Fruit fly (Drosophila melanogaster): ENCODE measurements around the gene AP-1gamma.
A peak's percentile ranks its signal among the peaks of the same experiment; 100 is the strongest.

AP-1gamma gene

dm6 chrX:9082600-9082999 lies 25.9 kb upstream of the AP-1gamma start, which contains the start of gene APC4 (continued):
- TF ChIP-seq CG34422 (GFP tag; IDR thresholded peaks at IDR 0.05) (no peak), CG15601 (tag; optimal IDR thresholded peaks at IDR 0.05) (no peak), CG11085 (GFP tag; IDR thresholded peaks at IDR 0.05) (no peak), ken (GFP tag; IDR thresholded peaks at IDR 0.05) (no peak), CG13424 (tag; optimal IDR thresholded peaks at IDR 0.05) (peak; percentile 53), D19B (GFP tag; optimal IDR thresholded peaks at IDR 0.05) (no peak), al (GFP tag; IDR thresholded peaks at IDR 0.05) (no peak), tx (GFP tag; optimal IDR thresholded peaks at IDR 0.05) (no peak), zfh1 (GFP tag; IDR thresholded peaks at IDR 0.05) (no peak), MTF-1 (GFP tag; optimal IDR thresholded peaks at IDR 0.05; ENCODE audit: borderline replicate concordance) (no peak), bigmax (GFP tag; optimal IDR thresholded peaks at IDR 0.05) (no peak), D19A (tag; optimal IDR thresholded peaks at IDR 0.05) (no peak), Mrtf (GFP tag; IDR thresholded peaks at IDR 0.05) (no peak), CG17186 (GFP tag; optimal IDR thresholded peaks at IDR 0.05) (no peak), CG7372 (GFP tag; IDR thresholded peaks at IDR 0.05) (no peak), ash1 (GFP tag; optimal IDR thresholded peaks at IDR 0.05) (no peak), fd3F (GFP tag; optimal IDR thresholded peaks at IDR 0.05) (peak; percentile 0), B-H2 (GFP tag; optimal IDR thresholded peaks at IDR 0.05) (no peak), gsb (GFP tag; IDR thresholded peaks at IDR 0.05) (no peak), danr (GFP tag; IDR thresholded peaks at IDR 0.05) (no peak), vnd (GFP tag; IDR thresholded peaks at IDR 0.05; ENCODE audit: partially characterized antibody) (no peak), da (GFP tag; optimal IDR thresholded peaks at IDR 0.05) (no peak), CG10267 (tag; optimal IDR thresholded peaks at IDR 0.05) (peak; percentile 33), Dip2 (GFP tag; IDR thresholded peaks at IDR 0.05) (no peak), CG2202 (tag; optimal IDR thresholded peaks at IDR 0.05) (no peak), HmgD (GFP tag; optimal IDR thresholded peaks at IDR 0.05) (no peak), sd (tag; optimal IDR thresholded peaks at IDR 0.05) (no peak), CG12299 (tag; optimal IDR thresholded peaks at IDR 0.05) (no peak), Sox102F (GFP tag; optimal IDR thresholded peaks at IDR 0.05) (no peak), Usf (GFP tag; optimal IDR thresholded peaks at IDR 0.05) (no peak), NK7.1 (GFP tag; optimal IDR thresholded peaks at IDR 0.05) (no peak), Lhr (GFP tag; optimal IDR thresholded peaks at IDR 0.05) (no peak), Ssrp (tag; optimal IDR thresholded peaks at IDR 0.05) (peak; percentile 37), Doc2 (GFP tag; IDR thresholded peaks at IDR 0.05) (no peak), CG11456 (GFP tag; IDR thresholded peaks at IDR 0.05) (no peak), CG15011 (GFP tag; optimal IDR thresholded peaks at IDR 0.05) (no peak), CG6654 (GFP tag; optimal IDR thresholded peaks at IDR 0.05) (no peak), Hr51 (GFP tag; optimal IDR thresholded peaks at IDR 0.05) (peak in 1 of 2 experiments; percentile 41), gce (GFP tag; IDR thresholded peaks at IDR 0.05) (no peak), CG33557 (GFP tag; optimal IDR thresholded peaks at IDR 0.05) (peak; percentile 54), abd-A (tag; optimal IDR thresholded peaks at IDR 0.05) (no peak), bowl (GFP tag; IDR thresholded peaks at IDR 0.05) (no peak), CkIIα-i1 (GFP tag; IDR thresholded peaks at IDR 0.05) (no peak), CG3163 (GFP tag; optimal IDR thresholded peaks at IDR 0.05) (no peak), ci (GFP tag; IDR thresholded peaks at IDR 0.05) (no peak), Camta (GFP tag; optimal IDR thresholded peaks at IDR 0.05) (peak; percentile 30), ranshi (GFP tag; IDR thresholded peaks at IDR 0.05) (no peak), CG14441 (GFP tag; IDR thresholded peaks at IDR 0.05) (no peak), wek (GFP tag; optimal IDR thresholded peaks at IDR 0.05) (no peak), Deaf1 (tag; optimal IDR thresholded peaks at IDR 0.05) (no peak), CG15269 (tag; optimal IDR thresholded peaks at IDR 0.05) (peak; percentile 34), repo (GFP tag; optimal IDR thresholded peaks at IDR 0.05) (no peak)
